Worm (Caenorhabditis elegans) whole organism, late embryonic: ENCODE measurements around the gene M01H9.2.

Experiments
- K02D7.2 ChIP-seq: sonication (generic microtip); optimal IDR thresholded peaks from 2 replicates; lab custom pipeline; 2017; ENCODE audit warnings: mild to moderate bottlenecking, missing genetic modification characterization, missing compliant biosample characterization
- Y22D7AL.16 ChIP-seq: sonication (generic microtip); optimal IDR thresholded peaks from 2 replicates; lab custom pipeline; 2016; ENCODE audit warnings: missing genetic modification characterization, missing compliant biosample characterization
- ahr-1 ChIP-seq: sonication (generic microtip); optimal IDR thresholded peaks from 2 replicates; lab custom pipeline; 2016; ENCODE audit warnings: missing genetic modification characterization, missing compliant biosample characterization
- ama-1 ChIP-seq: fragments of 150-350 bp; optimal IDR thresholded peaks from 2 replicates; lab custom pipeline; 2014
- ceh-14 ChIP-seq: sonication (generic microtip); optimal IDR thresholded peaks from 2 replicates; lab custom pipeline; 2016; ENCODE audit warnings: missing genotype, missing genetic modification characterization, missing compliant biosample characterization
- ceh-18 ChIP-seq: sonication (generic microtip); optimal IDR thresholded peaks from 2 replicates; lab custom pipeline; 2016; ENCODE audit warnings: missing genetic modification characterization, missing compliant biosample characterization
- ceh-19 ChIP-seq: fragments of 200-800 bp; sonication (Bioruptor generic); optimal IDR thresholded peaks from 2 replicates; lab custom pipeline; 2018; ENCODE audit warnings: mild to moderate bottlenecking, missing genetic modification characterization, missing compliant biosample characterization
- ceh-2 ChIP-seq: sonication (generic microtip); optimal IDR thresholded peaks from 2 replicates; lab custom pipeline; 2016; ENCODE audit warnings: missing genotype, missing genetic modification characterization, missing compliant biosample characterization
- ceh-24 ChIP-seq: sonication (generic microtip); optimal IDR thresholded peaks from 2 replicates; lab custom pipeline; 2016; ENCODE audit warnings: mild to moderate bottlenecking, missing genetic modification characterization, missing compliant biosample characterization
- ceh-30 ChIP-seq: fragments of 150-350 bp; optimal IDR thresholded peaks from 2 replicates; lab custom pipeline; 2014; ENCODE audit warnings: missing biosample characterization, missing genetic modification characterization
- ceh-34 ChIP-seq: sonication (generic microtip); optimal IDR thresholded peaks from 2 replicates; lab custom pipeline; 2016; ENCODE audit warnings: mild to moderate bottlenecking, missing genetic modification characterization, missing compliant biosample characterization
- ceh-6 ChIP-seq: fragments of 200-800 bp; sonication (Bioruptor generic); optimal IDR thresholded peaks from 2 replicates; lab custom pipeline; 2018; ENCODE audit warnings: mild to moderate bottlenecking, missing genetic modification characterization, missing compliant biosample characterization
- dmd-4 ChIP-seq: sonication (generic microtip); optimal IDR thresholded peaks from 2 replicates; lab custom pipeline; 2016; ENCODE audit warnings: borderline replicate concordance, missing genetic modification characterization, missing compliant biosample characterization
- elt-4 ChIP-seq: sonication (generic microtip); optimal IDR thresholded peaks from 2 replicates; lab custom pipeline; 2016; ENCODE audit warnings: missing genetic modification characterization, missing compliant biosample characterization
- fax-1 ChIP-seq: sonication (generic microtip); optimal IDR thresholded peaks from 2 replicates; lab custom pipeline; 2016; ENCODE audit warnings: missing genotype, missing genetic modification characterization, missing compliant biosample characterization
- hlh-15 ChIP-seq: sonication (generic microtip); optimal IDR thresholded peaks from 2 replicates; lab custom pipeline; 2016; ENCODE audit warnings: missing genetic modification characterization, missing compliant biosample characterization
- hlh-30 ChIP-seq: sonication (generic microtip); optimal IDR thresholded peaks from 2 replicates; lab custom pipeline; 2017; ENCODE audit warnings: antibody characterized with exemption, missing genetic modification characterization, missing compliant biosample characterization; ENCODE audit not compliant: insufficient read depth
- lim-6 ChIP-seq: sonication (generic microtip); optimal IDR thresholded peaks from 2 replicates; lab custom pipeline; 2016; ENCODE audit warnings: missing genetic modification characterization, missing compliant biosample characterization
- lin-11 ChIP-seq: fragments of 200-800 bp; sonication (Bioruptor generic); optimal IDR thresholded peaks from 2 replicates; lab custom pipeline; 2018; ENCODE audit warnings: mild to moderate bottlenecking, missing genetic modification characterization, missing compliant biosample characterization
- madf-2 ChIP-seq: sonication (generic microtip); optimal IDR thresholded peaks from 2 replicates; lab custom pipeline; 2017; ENCODE audit warnings: missing genetic modification characterization, missing compliant biosample characterization
- nfya-1 ChIP-seq: sonication (generic microtip); optimal IDR thresholded peaks from 2 replicates; lab custom pipeline; 2017; ENCODE audit warnings: missing genetic modification characterization, mild to moderate bottlenecking, missing compliant biosample characterization, antibody characterized with exemption, moderate library complexity
- nhr-11 ChIP-seq: fragments of 150-350 bp; optimal IDR thresholded peaks from 2 replicates; lab custom pipeline; 2014; ENCODE audit warnings: missing biosample characterization, missing genetic modification characterization
- nhr-232 ChIP-seq: sonication (generic microtip); optimal IDR thresholded peaks from 2 replicates; lab custom pipeline; 2016; ENCODE audit warnings: missing genetic modification characterization, missing compliant biosample characterization
- npax-4 ChIP-seq: sonication (generic microtip); optimal IDR thresholded peaks from 2 replicates; lab custom pipeline; 2016; ENCODE audit warnings: missing genetic modification characterization, missing compliant biosample characterization
- odd-2 ChIP-seq: sonication (generic microtip); optimal IDR thresholded peaks from 2 replicates; lab custom pipeline; 2017; ENCODE audit warnings: antibody characterized with exemption, mild to moderate bottlenecking, missing genetic modification characterization, missing compliant biosample characterization
- pax-1 ChIP-seq: fragments of 150-350 bp; optimal IDR thresholded peaks from 2 replicates; lab custom pipeline; 2014; ENCODE audit warnings: missing biosample characterization, missing genetic modification characterization
- pqm-1 ChIP-seq: sonication (generic microtip); optimal IDR thresholded peaks from 2 replicates; lab custom pipeline; 2016; ENCODE audit warnings: missing genetic modification characterization, missing compliant biosample characterization
- pros-1 ChIP-seq: fragments of 150-350 bp; optimal IDR thresholded peaks from 2 replicates; lab custom pipeline; 2014; ENCODE audit warnings: missing biosample characterization, missing genetic modification reagents, missing genetic modification characterization
- syd-9 ChIP-seq: sonication (generic microtip); optimal IDR thresholded peaks from 2 replicates; lab custom pipeline; 2016; ENCODE audit warnings: mild to moderate bottlenecking, missing genetic modification characterization, moderate library complexity, missing compliant biosample characterization
- tbx-2 ChIP-seq: sonication (generic microtip); optimal IDR thresholded peaks from 2 replicates; lab custom pipeline; 2016; ENCODE audit warnings: missing genetic modification characterization, missing compliant biosample characterization
- unc-3 ChIP-seq, 2 experiments: fragments of 200-800 bp in 1 of 2; sonication (Bioruptor generic) in 1 of 2; sonication (generic microtip) in 1 of 2; conservative IDR thresholded peaks in 1 of 2; optimal IDR thresholded peaks in 1 of 2; 2 replicates each; pipeline versions ENCODE4 v1.3.6 to Lab custom; 2016 to 2022; ENCODE audit warnings: missing compliant biosample characterization in 2 of 2, missing genetic modification characterization in 2 of 2, missing genetic modification reagents in 1 of 2
- unc-55 ChIP-seq: sonication (generic microtip); optimal IDR thresholded peaks from 2 replicates; lab custom pipeline; 2017; ENCODE audit warnings: missing biosample characterization, missing genetic modification reagents, missing genetic modification characterization

Gene M01H9.2

DNA sequence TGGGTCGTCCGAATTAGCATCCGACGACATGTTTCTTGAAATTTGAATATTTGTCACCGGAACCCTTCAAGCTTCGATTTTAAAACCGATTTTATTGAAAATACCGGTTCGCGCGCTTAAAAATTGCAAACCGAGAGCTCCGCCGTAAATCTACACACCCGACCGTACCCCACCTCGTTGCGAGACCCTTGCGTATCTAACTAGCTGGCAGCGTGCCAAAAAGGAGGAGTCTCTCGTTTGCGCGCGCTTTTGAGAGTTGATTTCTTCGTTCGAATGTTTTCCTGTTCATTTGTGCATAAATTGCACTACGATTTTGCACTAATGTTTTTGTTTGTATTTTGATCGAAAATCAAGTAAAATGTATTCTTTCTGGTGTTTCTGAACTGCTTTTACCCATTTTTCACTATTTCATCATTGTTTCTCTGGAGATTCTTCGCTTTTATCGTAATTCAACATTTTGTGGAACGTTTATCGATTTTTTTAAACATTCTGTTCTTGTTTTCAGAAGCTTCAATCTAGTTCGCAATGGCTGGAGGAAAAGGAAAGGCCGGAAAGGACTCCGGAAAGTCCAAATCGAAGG, 17.2 kb downstream of the M01H9.2 start, which contains the start of the genes wapl-1 and htz-1 (continued):
- TF ChIP-seq lim-6 (tag; lab: Kevin White, UChicago) (no peak), npax-4 (no peak), dmd-4 (tag; lab: Kevin White, UChicago) (no peak), hlh-15 (tag; lab: Kevin White, UChicago) (no peak), ceh-30 (tag; lab: Kevin White, UChicago) (no peak)

DNA sequence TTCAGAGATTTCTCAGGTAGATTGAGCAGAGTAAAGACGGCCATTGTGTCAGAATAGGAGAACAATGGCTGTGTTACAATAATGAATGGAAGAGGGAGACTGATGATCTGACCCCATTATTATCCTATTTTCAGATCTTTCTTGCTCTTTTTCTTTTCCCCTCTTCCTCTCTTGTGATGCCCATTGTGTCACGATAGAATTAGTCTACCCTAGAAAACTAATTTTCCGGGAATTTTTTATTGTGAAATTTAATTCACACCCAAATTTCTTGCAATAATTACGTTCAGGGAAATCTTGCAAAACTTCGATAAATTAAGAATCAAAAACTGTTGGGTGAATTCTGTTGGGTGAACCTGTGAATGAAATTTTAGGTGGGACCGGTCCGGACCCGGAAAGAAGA, 22.0 kb downstream of the M01H9.2 start, which contains the start of gene fbxb-75:
fbxb-75 (minus strand) TSS at position 101 of the 400 bp plus-strand sequence.
- no peak for TF ChIP-seq nfya-1
- no peak for TF ChIP-seq ceh-14 (tag; lab: Kevin White, UChicago)
- TF ChIP-seq odd-2 (tag; lab: Kevin White, UChicago): no peak
- no peak for TF ChIP-seq nhr-232 (tag; lab: Kevin White, UChicago)
- TF ChIP-seq ceh-6 (GFP tag; lab: Kevin White, UChicago): no peak
- TF ChIP-seq unc-3 (GFP tag; conservative IDR thresholded peaks at IDR 0.05; lab: Robert Waterston, UW): no peak
- TF ChIP-seq unc-3 (tag; optimal IDR thresholded peaks at IDR 0.05; lab: Kevin White, UChicago): no peak
- no peak for TF ChIP-seq pax-1 (tag; lab: Kevin White, UChicago)
- no peak for TF ChIP-seq ahr-1 (tag; lab: Kevin White, UChicago)
- TF ChIP-seq pros-1 (tag; lab: Kevin White, UChicago): no peak
- no peak for TF ChIP-seq ceh-19
- TF ChIP-seq dmd-4 (tag; lab: Kevin White, UChicago): no peak
- no peak for TF ChIP-seq unc-55 (GFP tag; lab: Kevin White, UChicago)

- TF ChIP-seq K02D7.2 (tag; lab: Kevin White, UChicago) (no peak), pqm-1 (tag; lab: Kevin White, UChicago) (no peak), ceh-18 (no peak), elt-4 (tag; lab: Kevin White, UChicago) (no peak), ceh-24 (tag; lab: Kevin White, UChicago) (no peak)
Observed at ce11 chrIV:4439190-4439589, 23.8 kb downstream of the M01H9.2 start, which contains the start of gene fbxb-74. fbxb-74 (minus strand) TSS chrIV:4439290.

ce11 chrIV:4437825-4438224, 25.2 kb downstream of the M01H9.2 start:
- TF ChIP-seq fax-1 (tag; lab: Kevin White, UChicago) (no peak), dmd-4 (tag; lab: Kevin White, UChicago) (no peak), unc-55 (GFP tag; lab: Kevin White, UChicago) (no peak), Y22D7AL.16 (tag; lab: Kevin White, UChicago) (no peak), ceh-2 (tag; lab: Kevin White, UChicago) (no peak), madf-2 (no peak), ceh-6 (GFP tag; lab: Kevin White, UChicago) (no peak), unc-3 (GFP tag; conservative IDR thresholded peaks at IDR 0.05; lab: Robert Waterston, UW) (no peak), unc-3 (tag; optimal IDR thresholded peaks at IDR 0.05; lab: Kevin White, UChicago) (no peak), syd-9 (tag; lab: Kevin White, UChicago) (no peak), ceh-34 (tag; lab: Kevin White, UChicago) (no peak), nfya-1 (no peak), tbx-2 (tag; lab: Kevin White, UChicago) (no peak), odd-2 (tag; lab: Kevin White, UChicago) (no peak), ama-1 (lab: Kevin White, UChicago) (no peak), elt-4 (tag; lab: Kevin White, UChicago) (no peak), lin-11 (tag; lab: Kevin White, UChicago) (no peak), nhr-232 (tag; lab: Kevin White, UChicago) (no peak)

ce11 chrIV:4434441-4435084, 28.5 kb downstream of the M01H9.2 start, which contains the start of the genes R08C7.8 and R08C7.4:
R08C7.8 (minus strand) TSS chrIV:4434541.
R08C7.4 (plus strand) TSS chrIV:4435034.
- TF ChIP-seq ahr-1 (tag; lab: Kevin White, UChicago) (no peak), nhr-11 (tag; lab: Kevin White, UChicago) (no peak), hlh-30 (tag; lab: Kevin White, UChicago) (no peak), pros-1 (tag; lab: Kevin White, UChicago) (no peak), unc-55 (GFP tag; lab: Kevin White, UChicago) (no peak)
